Fruit fly (Drosophila melanogaster): Measurements from ENCODE around the gene Srx.

Gene Srx

DNA sequence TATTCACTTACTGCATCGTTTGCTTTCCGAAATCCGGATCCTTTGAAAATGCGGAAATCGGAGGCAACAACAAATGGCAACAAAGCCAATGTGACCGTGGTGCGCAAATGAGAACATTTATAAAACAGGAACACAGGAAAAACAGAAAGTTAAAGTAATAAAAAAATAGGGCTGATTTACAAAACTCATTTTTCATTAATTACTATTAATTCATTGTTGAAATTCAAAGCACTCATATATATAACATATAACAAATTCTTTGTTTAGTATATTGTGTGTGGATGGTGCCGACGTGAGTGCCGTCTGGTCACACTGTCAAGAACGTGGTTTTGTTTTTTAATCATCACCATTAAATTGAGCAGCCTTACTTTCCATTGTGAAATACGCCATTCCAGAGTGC lies 3.9 kb downstream of the Srx start, which contains the start of the genes Arp8 and CG6769 (continued):
- no peak for TF ChIP-seq Hr78 (GFP tag; optimal IDR thresholded peaks at IDR 0.05)
- TF ChIP-seq Abd-B (GFP tag; optimal IDR thresholded peaks at IDR 0.05), result no peak
- TF ChIP-seq brk (GFP tag; optimal IDR thresholded peaks at IDR 0.05), result no peak
- no peak for TF ChIP-seq Dfd (GFP tag; optimal IDR thresholded peaks at IDR 0.05)

DNA sequence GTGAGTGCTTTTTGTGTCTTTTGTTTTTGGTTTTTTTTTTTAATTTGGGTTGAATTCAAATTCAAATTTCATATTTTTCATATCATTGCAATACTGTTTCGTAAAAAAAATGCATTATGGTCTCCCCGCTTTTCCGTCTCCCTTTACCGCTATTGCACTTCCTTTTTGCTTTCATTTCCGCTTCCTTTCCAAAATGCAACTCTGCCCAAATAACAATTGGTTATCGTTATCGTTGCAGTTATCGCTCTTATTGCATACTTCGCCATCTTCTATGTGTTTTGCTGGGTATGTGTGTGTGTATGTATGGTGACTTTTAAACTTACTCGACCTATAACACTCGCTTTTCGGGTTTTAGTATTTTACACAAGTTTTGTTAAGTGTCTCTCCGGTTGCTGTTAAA lies 8.3 kb downstream of the Srx start:
- TF ChIP-seq CG9705 (GFP tag; optimal IDR thresholded peaks at IDR 0.05), result no peak
- TF ChIP-seq GATAd (GFP tag; optimal IDR thresholded peaks at IDR 0.05), result no peak
- no peak for TF ChIP-seq brk (GFP tag; optimal IDR thresholded peaks at IDR 0.05)
- no peak for TF ChIP-seq fru (GFP tag; optimal IDR thresholded peaks at IDR 0.05)
- no peak for TF ChIP-seq Dfd (GFP tag; optimal IDR thresholded peaks at IDR 0.05)
- no peak for TF ChIP-seq pan (optimal IDR thresholded peaks at IDR 0.05)
- TF ChIP-seq CG32264 (GFP tag; optimal IDR thresholded peaks at IDR 0.05), result no peak
- no peak for TF ChIP-seq usp (GFP tag; optimal IDR thresholded peaks at IDR 0.05)
- TF ChIP-seq h (GFP tag; optimal IDR thresholded peaks at IDR 0.05), result no peak
- no peak for TF ChIP-seq dl (GFP tag; optimal IDR thresholded peaks at IDR 0.05; ENCODE audit: insufficient read depth in 1 of 2, partially characterized antibody in 2 of 2)
- TF ChIP-seq Sp1 (GFP tag; optimal IDR thresholded peaks at IDR 0.05), result no peak
- TF ChIP-seq ey (GFP tag; optimal IDR thresholded peaks at IDR 0.05), result no peak
- no peak for TF ChIP-seq Rel (GFP tag; optimal IDR thresholded peaks at IDR 0.05)
- no peak for TF ChIP-seq Rel (tag; optimal IDR thresholded peaks at IDR 0.05)
- no peak for TF ChIP-seq Hnf4 (GFP tag; optimal IDR thresholded peaks at IDR 0.05)
- no peak for TF ChIP-seq CrebA (GFP tag; optimal IDR thresholded peaks at IDR 0.05; ENCODE audit: borderline replicate concordance)
- no peak for TF ChIP-seq Mio (GFP tag; optimal IDR thresholded peaks at IDR 0.05)
- no peak for TF ChIP-seq N (GFP tag; optimal IDR thresholded peaks at IDR 0.05)

dm6 chrX:17870614-17871394 lies 14.0 kb downstream of the Srx start:
- TF ChIP-seq tai (GFP tag; optimal IDR thresholded peaks at IDR 0.05) (no peak), fru (GFP tag; optimal IDR thresholded peaks at IDR 0.05) (peak; percentile 3), dmrt93B (GFP tag; optimal IDR thresholded peaks at IDR 0.05) (no peak), Hnf4 (GFP tag; optimal IDR thresholded peaks at IDR 0.05) (no peak), sv (GFP tag; optimal IDR thresholded peaks at IDR 0.05) (no peak), Dif (GFP tag; optimal IDR thresholded peaks at IDR 0.05; ENCODE audit: partially characterized antibody) (peak; percentile 19), HLH106 (tag; optimal IDR thresholded peaks at IDR 0.05) (no peak), jim (GFP tag; optimal IDR thresholded peaks at IDR 0.05) (no peak), Jra (GFP tag; optimal IDR thresholded peaks at IDR 0.05) (no peak), Mio (GFP tag; optimal IDR thresholded peaks at IDR 0.05) (no peak), dl (GFP tag; optimal IDR thresholded peaks at IDR 0.05; ENCODE audit: insufficient read depth in 1 of 2, partially characterized antibody in 2 of 2) (peak in 1 of 2 experiments; percentile 11), pan (optimal IDR thresholded peaks at IDR 0.05) (no peak), OdsH (GFP tag; optimal IDR thresholded peaks at IDR 0.05) (no peak), GATAd (GFP tag; optimal IDR thresholded peaks at IDR 0.05) (no peak)

- TF ChIP-seq br (GFP tag; optimal IDR thresholded peaks at IDR 0.05) (no peak), CG9705 (GFP tag; optimal IDR thresholded peaks at IDR 0.05) (no peak), Rel (GFP tag; optimal IDR thresholded peaks at IDR 0.05) (no peak), Rel (tag; optimal IDR thresholded peaks at IDR 0.05) (no peak), Sp1 (GFP tag; optimal IDR thresholded peaks at IDR 0.05) (no peak), Mio (GFP tag; optimal IDR thresholded peaks at IDR 0.05) (no peak), sv (GFP tag; optimal IDR thresholded peaks at IDR 0.05) (no peak), dl (GFP tag; optimal IDR thresholded peaks at IDR 0.05; ENCODE audit: insufficient read depth in 1 of 2, partially characterized antibody in 2 of 2) (no peak), h (GFP tag; optimal IDR thresholded peaks at IDR 0.05) (no peak), jim (GFP tag; optimal IDR thresholded peaks at IDR 0.05) (no peak), CrebA (GFP tag; optimal IDR thresholded peaks at IDR 0.05; ENCODE audit: borderline replicate concordance) (no peak), N (GFP tag; optimal IDR thresholded peaks at IDR 0.05) (no peak), OdsH (GFP tag; optimal IDR thresholded peaks at IDR 0.05) (no peak)
These were observed 15.5 kb downstream of the Srx start for dm6 chrX:17872310-17872709.

- no peak for TF ChIP-seq CG32264 (GFP tag; optimal IDR thresholded peaks at IDR 0.05)
- no peak for TF ChIP-seq dl (GFP tag; optimal IDR thresholded peaks at IDR 0.05; ENCODE audit: insufficient read depth in 1 of 2, partially characterized antibody in 2 of 2)
- TF ChIP-seq sv (GFP tag; optimal IDR thresholded peaks at IDR 0.05), result no peak
- no peak for TF ChIP-seq Jra (GFP tag; optimal IDR thresholded peaks at IDR 0.05)
- no peak for TF ChIP-seq Rel (GFP tag; optimal IDR thresholded peaks at IDR 0.05)
- no peak for TF ChIP-seq Rel (tag; optimal IDR thresholded peaks at IDR 0.05)
- no peak for TF ChIP-seq h (GFP tag; optimal IDR thresholded peaks at IDR 0.05)
- no peak for TF ChIP-seq pan (optimal IDR thresholded peaks at IDR 0.05)
- TF ChIP-seq foxo (GFP tag; optimal IDR thresholded peaks at IDR 0.05), result no peak
- TF ChIP-seq rgr (GFP tag; optimal IDR thresholded peaks at IDR 0.05), result no peak
- TF ChIP-seq woc (GFP tag; optimal IDR thresholded peaks at IDR 0.05), result no peak
- no peak for TF ChIP-seq CG9705 (GFP tag; optimal IDR thresholded peaks at IDR 0.05)
- TF ChIP-seq HLH106 (tag; optimal IDR thresholded peaks at IDR 0.05), result no peak
- TF ChIP-seq Abd-B (GFP tag; optimal IDR thresholded peaks at IDR 0.05), result no peak
- TF ChIP-seq N (GFP tag; optimal IDR thresholded peaks at IDR 0.05), result no peak
- TF ChIP-seq sage (GFP tag; optimal IDR thresholded peaks at IDR 0.05), result no peak
These were observed 16.6 kb downstream of the Srx start for dm6 chrX:17873329-17873728.
